Worm (Caenorhabditis elegans): Measurements from ENCODE around the gene math-33.
"Not testable (repeated sequence)": the region's sequence is repeated elsewhere in the genome, so short reads cannot be mapped to it uniquely, and the experiment has no call there.

The math-33 gene

ce11 chrV:11109647-11110046 is 4.1 kb upstream of the math-33 start, which contains the start of gene Y42A5A.5:
Y42A5A.5 (minus strand) TSS chrV:11109747.
- TF ChIP-seq R02D3.7, ceh-28, skn-1 (tag; optimal IDR thresholded peaks at IDR 0.05): not testable (repeated sequence)

- TF ChIP-seq daf-12 (tag; optimal IDR thresholded peaks at IDR 0.05) (no peak), nhr-12 (tag; optimal IDR thresholded peaks at IDR 0.05) (no peak), eor-1 (tag; optimal IDR thresholded peaks at IDR 0.05) (no peak), lin-39 (tag; optimal IDR thresholded peaks at IDR 0.05) (peak; percentile 57), egl-5 (tag; optimal IDR thresholded peaks at IDR 0.05) (peak; percentile 68), nhr-77 (tag; optimal IDR thresholded peaks at IDR 0.05) (no peak), nfya-1 (tag; optimal IDR thresholded peaks at IDR 0.05; ENCODE audit: insufficient read depth) (peak; percentile 56), nhr-25 (tag; optimal IDR thresholded peaks at IDR 0.05) (peak; percentile 55), pqm-1 (tag; optimal IDR thresholded peaks at IDR 0.05) (peak; percentile 12), fkh-10 (GFP tag; optimal IDR thresholded peaks at IDR 0.05) (no peak), ceh-28 (tag; optimal IDR thresholded peaks at IDR 0.05) (peak; percentile 63), ztf-4 (tag; optimal IDR thresholded peaks at IDR 0.05) (no peak), nhr-23 (tag; optimal IDR thresholded peaks at IDR 0.05) (peak; percentile 51), nhr-43 (tag; optimal IDR thresholded peaks at IDR 0.05; ENCODE audit: poor library complexity, severe bottlenecking) (peak; percentile 76), lin-15B (tag; optimal IDR thresholded peaks at IDR 0.05) (peak; percentile 36), jun-1 (tag; optimal IDR thresholded peaks at IDR 0.05) (peak; percentile 19), hmg-11 (tag; optimal IDR thresholded peaks at IDR 0.05) (peak; percentile 91), ceh-16 (tag; optimal IDR thresholded peaks at IDR 0.05) (no peak), fkh-2 (tag; optimal IDR thresholded peaks at IDR 0.05) (no peak), tbx-2 (tag; optimal IDR thresholded peaks at IDR 0.05) (peak; percentile 32), nhr-67 (tag; optimal IDR thresholded peaks at IDR 0.05) (no peak), pha-4 (tag; optimal IDR thresholded peaks at IDR 0.05) (peak; percentile 76), nhr-237 (tag; optimal IDR thresholded peaks at IDR 0.05) (no peak), ama-1 (optimal IDR thresholded peaks at IDR 0.05) (no peak), elt-1 (tag; optimal IDR thresholded peaks at IDR 0.05) (no peak), unc-62 (GFP tag; optimal IDR thresholded peaks at IDR 0.05) (no peak), egl-27 (tag; optimal IDR thresholded peaks at IDR 0.05) (no peak), ceh-9 (tag; optimal IDR thresholded peaks at IDR 0.05) (no peak), elt-2 (tag; optimal IDR thresholded peaks at IDR 0.05) (peak; percentile 50), snpc-4 (tag; optimal IDR thresholded peaks at IDR 0.05) (peak; percentile 69), skn-1 (tag; optimal IDR thresholded peaks at IDR 0.05) (peak; percentile 38), ceh-82 (tag; optimal IDR thresholded peaks at IDR 0.05) (no peak), lsy-12 (tag; optimal IDR thresholded peaks at IDR 0.05) (peak; percentile 12)
Measured at ce11 chrV:11113041-11113574, 599 bp upstream of the math-33 start, which contains the start of gene erfa-3. erfa-3 (minus strand) TSS chrV:11113091.

ce11 chrV:11118179-11118725 is 4.5 kb downstream of the math-33 start:
- TF ChIP-seq elt-3 (tag; optimal IDR thresholded peaks at IDR 0.05) (no peak), fkh-10 (GFP tag; optimal IDR thresholded peaks at IDR 0.05) (no peak), nfya-1 (tag; optimal IDR thresholded peaks at IDR 0.05; ENCODE audit: insufficient read depth) (no peak), skn-1 (tag; optimal IDR thresholded peaks at IDR 0.05) (no peak), ztf-11 (tag; optimal IDR thresholded peaks at IDR 0.05) (no peak), nhr-43 (tag; optimal IDR thresholded peaks at IDR 0.05; ENCODE audit: poor library complexity, severe bottlenecking) (peak; percentile 60), elt-1 (tag; optimal IDR thresholded peaks at IDR 0.05) (no peak), ama-1 (optimal IDR thresholded peaks at IDR 0.05) (peak; percentile 17), ZK546.5 (tag; optimal IDR thresholded peaks at IDR 0.05) (no peak), nhr-25 (tag; optimal IDR thresholded peaks at IDR 0.05) (no peak), mml-1 (tag; optimal IDR thresholded peaks at IDR 0.05) (no peak), ceh-9 (tag; optimal IDR thresholded peaks at IDR 0.05) (no peak), nhr-67 (tag; optimal IDR thresholded peaks at IDR 0.05) (no peak), snpc-4 (tag; optimal IDR thresholded peaks at IDR 0.05) (no peak), nhr-76 (tag; optimal IDR thresholded peaks at IDR 0.05) (no peak)

Measured in whole organism, L3 larva.